Fruit fly (Drosophila melanogaster) S2 (cell line): ENCODE results near the gene CG2955.

Source experiments
- CG8478 ChIP-seq: fragments of >200 bp; optimal IDR thresholded peaks from 2 replicates; lab custom pipeline; 2018
- CTCF ChIP-seq, 2 experiments: fragments of >200 bp; optimal IDR thresholded peaks; 2 replicates each; lab custom pipeline; 2018

DNA sequence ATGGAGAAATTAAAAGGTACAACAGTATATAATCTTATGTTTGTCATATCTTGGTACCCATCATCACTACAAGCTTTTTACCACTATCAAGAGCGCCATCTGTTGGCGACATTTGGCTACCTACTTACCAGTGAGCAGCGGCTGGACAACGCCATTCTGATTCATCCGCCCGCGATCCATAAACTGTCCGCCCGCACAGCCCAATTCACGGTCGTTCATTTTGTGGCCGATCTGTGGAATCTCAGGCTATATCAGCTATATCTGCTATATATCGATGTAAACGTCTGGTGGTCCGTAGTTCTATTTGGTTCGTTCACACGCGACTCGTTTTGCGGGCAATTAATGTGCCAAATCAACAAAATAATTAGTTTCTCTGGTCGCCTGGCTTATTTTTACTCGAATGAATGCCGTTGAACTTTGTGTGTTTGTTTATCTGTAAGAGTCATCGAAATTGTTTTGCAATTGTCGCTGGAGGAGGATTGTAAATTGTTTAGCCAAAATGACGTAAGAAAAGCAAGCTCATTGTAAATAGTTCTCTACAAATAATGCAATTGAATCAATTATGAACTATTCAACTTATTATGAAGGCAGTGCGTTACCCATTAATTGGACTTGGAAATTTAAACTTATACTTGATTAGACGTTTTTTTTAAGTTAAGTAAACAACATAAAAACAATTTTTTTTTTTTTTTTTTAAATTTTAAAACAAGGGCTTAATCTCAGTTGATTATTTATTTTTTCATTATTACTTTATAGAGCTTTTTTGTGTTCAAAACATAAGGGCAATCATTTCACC lies 47.5 kb downstream of the CG2955 start:
- TF ChIP-seq CG8478 (lab: Kevin White, UChicago) = no peak
- peak; percentile 73 to 78 for TF ChIP-seq CTCF (optimal IDR thresholded peaks at IDR 0.05; lab: Kevin White, UChicago)
